Worm (Caenorhabditis elegans) whole organism, mixed stage, embryonic: ENCODE measurements around the gene M04C3.2.

Experiments
- M03D4.4 ChIP-seq: sonication (generic microtip); optimal IDR thresholded peaks from 2 replicates; lab custom pipeline; 2017; ENCODE audit warnings: mild to moderate bottlenecking, missing genetic modification characterization, missing compliant biosample characterization
- ceh-39 ChIP-seq: fragments of 150-350 bp; optimal IDR thresholded peaks from 2 replicates; lab custom pipeline; 2014; ENCODE audit warnings: missing biosample characterization, missing genetic modification characterization
- ces-1 ChIP-seq: fragments of 150-350 bp; optimal IDR thresholded peaks from 2 replicates; lab custom pipeline; 2014; ENCODE audit warnings: missing biosample characterization, missing genetic modification reagents, missing genetic modification characterization
- flh-1 ChIP-seq: fragments of 200-800 bp; sonication (Bioruptor generic); optimal IDR thresholded peaks from 2 replicates; lab custom pipeline; 2018; ENCODE audit warnings: mild to moderate bottlenecking, missing genetic modification characterization, moderate library complexity, missing compliant biosample characterization
- nhr-28 ChIP-seq: fragments of 150-350 bp; optimal IDR thresholded peaks from 2 replicates; lab custom pipeline; 2014; ENCODE audit warnings: missing biosample characterization, missing genetic modification characterization
- pha-4 ChIP-seq: fragments of 150-350 bp; optimal IDR thresholded peaks from 2 replicates; lab custom pipeline; 2018; ENCODE audit warnings: missing biosample characterization, missing genetic modification reagents, missing genetic modification characterization

DNA sequence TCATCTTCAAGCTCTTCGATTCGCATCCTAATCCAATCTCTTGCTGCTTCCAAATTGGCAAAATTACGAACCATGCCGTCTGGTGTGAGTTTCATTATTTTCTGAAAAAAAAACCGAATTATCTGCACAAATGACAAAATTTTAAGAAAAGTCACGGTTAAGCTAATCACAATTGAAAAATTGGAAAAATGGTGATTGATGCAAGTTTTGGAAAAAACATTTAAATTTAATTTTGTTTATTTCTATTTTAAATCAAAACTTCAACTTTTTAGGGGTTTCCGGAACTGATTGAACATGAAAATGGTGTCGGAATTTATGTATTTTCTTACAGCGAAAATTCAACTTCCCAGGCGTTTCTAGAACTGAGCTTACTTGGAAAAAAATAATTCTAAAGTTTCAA is 45.9 kb downstream of the M04C3.2 start, which contains the start of gene C25F9.12:
- TF ChIP-seq ces-1 (GFP tag; lab: Kevin White, UChicago) (no peak), flh-1 (GFP tag; lab: Kevin White, UChicago) (no peak), nhr-28 (tag; lab: Kevin White, UChicago) (no peak), M03D4.4 (no peak), ceh-39 (tag; lab: Kevin White, UChicago) (no peak), pha-4 (tag; lab: Kevin White, UChicago) (no peak)
